Fruit fly (Drosophila melanogaster) whole organism, embryonic: ENCODE results near the gene CG31288.
A peak's percentile ranks its signal among the peaks of the same experiment; 100 is the strongest.

Experiments used
- Atf3 ChIP-seq: fragments of 200-800 bp; sonication (Bioruptor generic); optimal IDR thresholded peaks from 3 replicates; lab custom pipeline; 2016; ENCODE audit warnings: missing biosample characterization, missing genetic modification characterization
- CG10654 ChIP-seq: fragments of 200-800 bp; sonication (Bioruptor generic); optimal IDR thresholded peaks from 2 replicates; lab custom pipeline; 2016; ENCODE audit warnings: missing biosample characterization, missing genetic modification characterization
- CG11093 ChIP-seq: fragments of 200-800 bp; sonication (Bioruptor generic); IDR thresholded peaks from 3 replicates; pipeline ENCODE4 v1.3.6; 2022; ENCODE audit warnings: missing biosample characterization, missing genetic modification characterization
- CG11696 ChIP-seq: fragments of 200-800 bp; sonication (Bioruptor generic); IDR thresholded peaks from 2 replicates; pipeline ENCODE4 v1.3.6; 2022; ENCODE audit warnings: missing biosample characterization, missing genetic modification characterization
- CG12769 ChIP-seq: fragments of 200-800 bp; sonication (Bioruptor generic); optimal IDR thresholded peaks from 2 replicates; lab custom pipeline; 2019; ENCODE audit warnings: missing biosample characterization, mild to moderate bottlenecking, missing genetic modification characterization, moderate library complexity
- CG13894 ChIP-seq: fragments of 200-800 bp; sonication (Bioruptor generic); optimal IDR thresholded peaks from 3 replicates; lab custom pipeline; 2018; ENCODE audit warnings: missing biosample characterization, mild to moderate bottlenecking, missing genetic modification characterization, moderate library complexity
- CG14667 ChIP-seq: fragments of 200-800 bp; sonication (Bioruptor generic); IDR thresholded peaks from 2 replicates; pipeline ENCODE4 v1.3.6; 2022; ENCODE audit warnings: missing biosample characterization, missing genetic modification characterization
- CG15269 ChIP-seq: fragments of 200-800 bp; sonication (Bioruptor generic); optimal IDR thresholded peaks from 2 replicates; lab custom pipeline; 2018; ENCODE audit warnings: missing biosample characterization, mild to moderate bottlenecking, missing genetic modification characterization, moderate library complexity
- CG17359 ChIP-seq: fragments of 200-800 bp; sonication (Bioruptor generic); optimal IDR thresholded peaks from 3 replicates; lab custom pipeline; 2018; ENCODE audit warnings: missing biosample characterization, mild to moderate bottlenecking, missing genetic modification characterization, moderate library complexity
- CG2120 ChIP-seq: fragments of 200-800 bp; sonication (Bioruptor generic); optimal IDR thresholded peaks from 3 replicates; lab custom pipeline; 2016; ENCODE audit warnings: missing biosample characterization, missing genetic modification characterization
- CG2712 ChIP-seq: fragments of 200-800 bp; optimal IDR thresholded peaks from 3 replicates; lab custom pipeline; 2019; ENCODE audit warnings: missing biosample characterization, mild to moderate bottlenecking, missing genetic modification characterization, moderate library complexity
- CG31441 ChIP-seq: fragments of 200-800 bp; sonication (Bioruptor generic); IDR thresholded peaks from 2 replicates; pipeline ENCODE4 v1.3.6; 2022; ENCODE audit warnings: missing biosample characterization, missing genetic modification characterization
- CG3281 ChIP-seq: fragments of 200-800 bp; sonication (Bioruptor generic); optimal IDR thresholded peaks from 3 replicates; lab custom pipeline; 2017; ENCODE audit warnings: missing biosample characterization, mild to moderate bottlenecking, missing genetic modification characterization
- CG3995 ChIP-seq: fragments of 200-800 bp; sonication (Bioruptor generic); optimal IDR thresholded peaks from 3 replicates; lab custom pipeline; 2016; ENCODE audit warnings: missing biosample characterization, missing genetic modification characterization
- CG5953 ChIP-seq: fragments of 200-800 bp; sonication (Bioruptor generic); IDR thresholded peaks from 2 replicates; pipeline ENCODE4 v1.3.6; 2022; ENCODE audit warnings: missing biosample characterization, missing genetic modification characterization
- CG7839 ChIP-seq: fragments of 200-800 bp; sonication (Bioruptor generic); optimal IDR thresholded peaks from 3 replicates; lab custom pipeline; 2018; ENCODE audit warnings: missing biosample characterization, mild to moderate bottlenecking, missing genetic modification characterization, moderate library complexity
- CG8290 ChIP-seq, 3 experiments: fragments of 200-800 bp; sonication (Bioruptor generic); optimal IDR thresholded peaks; 2 replicates each; lab custom pipeline; 2016 to 2019; ENCODE audit warnings: missing biosample characterization in 3 of 3, missing genetic modification characterization in 3 of 3, mild to moderate bottlenecking in 2 of 3, moderate library complexity in 1 of 3
- CG8478 ChIP-seq: fragments of >200 bp; optimal IDR thresholded peaks from 2 replicates; lab custom pipeline; 2018
- Dbx ChIP-seq: fragments of 200-800 bp; sonication (Bioruptor generic); IDR thresholded peaks from 3 replicates; pipeline ENCODE4 v1.3.6; 2022; ENCODE audit warnings: missing biosample characterization, missing genetic modification characterization
- Doc2 ChIP-seq: fragments of 200-800 bp; sonication (Bioruptor generic); IDR thresholded peaks from 2 replicates; pipeline ENCODE4 v1.3.6; 2022; ENCODE audit warnings: missing biosample characterization, missing genetic modification characterization
- Doc3 ChIP-seq: fragments of 200-800 bp; sonication (Bioruptor generic); IDR thresholded peaks from 3 replicates; pipeline ENCODE4 v1.3.6; 2022; ENCODE audit warnings: missing biosample characterization, missing genetic modification characterization; ENCODE audit not compliant: partially characterized antibody
- Ets65A ChIP-seq: fragments of 200-800 bp; sonication (Bioruptor generic); peaks from one replicate; lab custom pipeline; 2016; ENCODE audit warnings: missing biosample characterization, missing genetic modification characterization
- Fer3 ChIP-seq: fragments of 200-800 bp; sonication (Bioruptor generic); optimal IDR thresholded peaks from 2 replicates; lab custom pipeline; 2018; ENCODE audit warnings: missing biosample characterization, mild to moderate bottlenecking, missing genetic modification characterization, moderate library complexity
- Hr78 ChIP-seq, 2 experiments: fragments of 200-800 bp in 1 of 2; fragments of >200 bp in 1 of 2; sonication (Bioruptor generic) in 1 of 2; optimal IDR thresholded peaks; 2 replicates each; lab custom pipeline; 2017 to 2019; ENCODE audit warnings: missing biosample characterization in 2 of 2, missing genetic modification characterization in 2 of 2, mild to moderate bottlenecking in 1 of 2, moderate library complexity in 1 of 2
- Lpt ChIP-seq: fragments of >200 bp; optimal IDR thresholded peaks from 2 replicates; lab custom pipeline; 2018; ENCODE audit warnings: missing biosample characterization, missing genetic modification characterization
- MBD-R2 ChIP-seq: fragments of 200-800 bp; sonication (Bioruptor generic); IDR thresholded peaks from 2 replicates; pipeline ENCODE4 v1.3.6; 2022; ENCODE audit warnings: missing biosample characterization, missing genetic modification characterization
- Neu2 ChIP-seq: fragments of 200-800 bp; sonication (Bioruptor generic); optimal IDR thresholded peaks from 3 replicates; lab custom pipeline; 2016; ENCODE audit warnings: missing biosample characterization, missing genetic modification characterization, borderline replicate concordance
- Oaz ChIP-seq: fragments of 200-800 bp; sonication (Bioruptor generic); IDR thresholded peaks from 2 replicates; pipeline ENCODE4 v1.3.6; 2022; ENCODE audit warnings: missing biosample characterization, missing genetic modification characterization
- Optix ChIP-seq: fragments of 200-800 bp; sonication (Bioruptor generic); IDR thresholded peaks from 3 replicates; pipeline ENCODE4 v1.3.6; 2022; ENCODE audit warnings: missing biosample characterization, missing genetic modification characterization
- Pdp1 ChIP-seq, 2 experiments: fragments of 200-800 bp; sonication (Bioruptor generic); optimal IDR thresholded peaks; 3 replicates each; lab custom pipeline; 2016; ENCODE audit warnings: missing biosample characterization in 2 of 2, missing genetic modification characterization in 2 of 2, mild to moderate bottlenecking in 1 of 2, moderate library complexity in 1 of 2
- Scr ChIP-seq: fragments of 200-800 bp; sonication (Bioruptor generic); IDR thresholded peaks from 2 replicates; pipeline ENCODE4 v1.3.6; 2022; ENCODE audit warnings: missing biosample characterization, missing genetic modification characterization; ENCODE audit not compliant: partially characterized antibody
- Taf1 ChIP-seq: fragments of 200-800 bp; sonication (Bioruptor generic); IDR thresholded peaks from 2 replicates; pipeline ENCODE4 v1.3.6; 2022; ENCODE audit warnings: missing biosample characterization, missing genetic modification characterization
- Trl ChIP-seq, 3 experiments: fragments of >200 bp in 2 of 3; fragments of 200-800 bp in 1 of 3; sonication (Bioruptor generic) in 1 of 3; optimal IDR thresholded peaks; 2 replicates in 1 of 3; 3 replicates in 2 of 3; lab custom pipeline; 2016 to 2017; ENCODE audit warnings: missing biosample characterization in 1 of 3, missing genetic modification characterization in 1 of 3
- amos ChIP-seq: fragments of 200-800 bp; sonication (Bioruptor generic); IDR thresholded peaks from 2 replicates; pipeline ENCODE4 v1.3.6; 2022; ENCODE audit warnings: missing biosample characterization, missing genetic modification characterization; ENCODE audit not compliant: partially characterized antibody
- ap ChIP-seq: fragments of 200-800 bp; sonication (Bioruptor generic); IDR thresholded peaks from 2 replicates; pipeline ENCODE4 v1.3.6; 2022; ENCODE audit warnings: missing biosample characterization, missing genetic modification characterization
- chinmo ChIP-seq: fragments of 200-800 bp; sonication (Bioruptor generic); IDR thresholded peaks from 4 replicates; pipeline ENCODE4 v1.3.6; 2022; ENCODE audit warnings: missing biosample characterization, missing genetic modification characterization; ENCODE audit not compliant: partially characterized antibody
- ewg ChIP-seq: fragments of 200-800 bp; sonication (Bioruptor generic); optimal IDR thresholded peaks from 3 replicates; lab custom pipeline; 2017; ENCODE audit warnings: mild to moderate bottlenecking, missing biosample characterization, missing genetic modification reagents, missing genetic modification characterization
- exex ChIP-seq: fragments of 200-800 bp; sonication (Bioruptor generic); optimal IDR thresholded peaks from 4 replicates; lab custom pipeline; 2018; ENCODE audit warnings: missing biosample characterization, mild to moderate bottlenecking, missing genetic modification characterization, moderate library complexity
- gce ChIP-seq: fragments of 200-800 bp; sonication (Bioruptor generic); IDR thresholded peaks from 3 replicates; pipeline ENCODE4 v1.3.6; 2022; ENCODE audit warnings: missing biosample characterization, missing genetic modification characterization
- ham ChIP-seq: fragments of 200-800 bp; sonication (Bioruptor generic); IDR thresholded peaks from 2 replicates; pipeline ENCODE4 v1.3.6; 2022; ENCODE audit warnings: missing biosample characterization, missing genetic modification characterization
- hkb ChIP-seq, 2 experiments: fragments of 200-800 bp in 1 of 2; fragments of >200 bp in 1 of 2; sonication (Bioruptor generic) in 1 of 2; IDR thresholded peaks in 1 of 2; optimal IDR thresholded peaks in 1 of 2; 2 replicates each; pipeline versions ENCODE4 v1.3.6 to Lab custom; 2017 to 2022; ENCODE audit warnings: missing biosample characterization in 1 of 2, missing genetic modification characterization in 1 of 2
- lbe ChIP-seq: fragments of 200-800 bp; sonication (Bioruptor generic); optimal IDR thresholded peaks from 2 replicates; lab custom pipeline; 2016; ENCODE audit warnings: missing biosample characterization, mild to moderate bottlenecking, missing genetic modification characterization
- row ChIP-seq: fragments of 200-800 bp; sonication (Bioruptor generic); IDR thresholded peaks from 3 replicates; pipeline ENCODE4 v1.3.6; 2022; ENCODE audit warnings: missing biosample characterization, missing genetic modification characterization
- so ChIP-seq: fragments of 200-800 bp; sonication (Bioruptor generic); IDR thresholded peaks from 3 replicates; pipeline ENCODE4 v1.3.6; 2022; ENCODE audit warnings: missing biosample characterization, missing genetic modification characterization
- sr ChIP-seq: fragments of 200-800 bp; sonication (Bioruptor generic); IDR thresholded peaks from 3 replicates; pipeline ENCODE4 v1.3.6; 2022; ENCODE audit warnings: missing biosample characterization, missing genetic modification characterization
- sug ChIP-seq: fragments of 200-800 bp; optimal IDR thresholded peaks from 2 replicates; lab custom pipeline; 2019; ENCODE audit warnings: missing biosample characterization, mild to moderate bottlenecking, missing genetic modification characterization, moderate library complexity
- z ChIP-seq: fragments of 200-800 bp; sonication (Bioruptor generic); IDR thresholded peaks from 3 replicates; pipeline ENCODE4 v1.3.6; 2022; ENCODE audit warnings: missing biosample characterization, missing genetic modification characterization
- zen ChIP-seq: fragments of 200-800 bp; sonication (Bioruptor generic); optimal IDR thresholded peaks from 3 replicates; lab custom pipeline; 2018; ENCODE audit warnings: missing biosample characterization, mild to moderate bottlenecking, missing genetic modification characterization, moderate library complexity

CG31288 gene

DNA sequence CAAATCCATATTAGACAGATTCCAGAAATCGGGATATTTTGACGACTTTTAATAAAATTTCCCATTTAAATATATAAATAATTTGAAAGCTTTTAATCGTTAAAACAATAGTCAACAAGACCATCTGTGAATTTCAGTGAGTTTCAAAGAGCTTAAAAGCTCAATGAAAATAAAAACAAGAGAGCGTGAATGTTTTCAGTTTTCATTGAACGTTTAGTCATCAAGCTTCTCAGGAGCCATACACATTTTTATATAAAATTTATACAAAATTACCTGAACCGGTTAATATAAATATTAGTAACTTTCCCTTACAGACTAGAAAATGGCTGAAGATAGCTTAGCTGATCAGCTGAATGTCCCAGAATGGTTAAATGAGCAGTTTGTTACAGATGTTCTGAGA is 2.9 kb upstream of the CG31288 start, which contains the start of gene CG31370:
Gene CG31370, plus strand, starts transcription at position 226 of the 400 bp plus-strand sequence.
- TF ChIP-seq Optix (GFP tag; lab: Robert Waterston, UW) (no peak), CG17359 (tag; lab: Kevin White, UChicago) (no peak), sug (no peak), CG11696 (GFP tag; lab: Robert Waterston, UW) (no peak), lbe (GFP tag; lab: Kevin White, UChicago) (peak; percentile 30)

DNA sequence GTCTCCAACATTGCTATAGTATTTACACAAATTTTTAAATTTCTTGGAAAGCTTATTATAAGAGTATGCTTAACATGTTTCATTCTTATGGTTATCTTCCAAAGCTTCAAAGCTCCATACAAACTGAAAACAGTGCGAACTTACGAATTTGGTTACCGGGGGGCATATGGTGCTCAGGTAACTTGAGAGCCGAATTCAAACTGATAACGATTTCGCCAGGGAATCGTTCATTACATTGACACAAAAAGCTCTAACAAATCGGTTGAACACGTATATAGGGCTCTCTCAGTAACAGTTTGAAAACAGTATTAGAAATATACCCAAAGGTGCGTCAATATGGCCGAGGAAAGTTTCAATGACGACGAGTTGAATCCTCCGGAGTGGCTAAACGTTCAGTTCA is 1.2 kb upstream of the CG31288 start, which contains the start of gene CG13659:
Gene CG13659, plus strand, starts transcription at position 317 of the 400 bp plus-strand sequence.
- TF ChIP-seq gce (GFP tag; lab: Robert Waterston, UW) (no peak), row (GFP tag; lab: Robert Waterston, UW) (no peak), CG12769 (peak; percentile 61), CG3995 (GFP tag; lab: Kevin White, UChicago) (no peak), CG2120 (GFP tag; lab: Kevin White, UChicago) (no peak), Scr (no peak), CG8290 (GFP tag; optimal IDR thresholded peaks at IDR 0.05; lab: Kevin White, UChicago) (no peak), CG8290 (tag; optimal IDR thresholded peaks at IDR 0.05; lab: Kevin White, UChicago) (peak in 1 of 2 experiments; percentile 4), CG15269 (tag; lab: Kevin White, UChicago) (peak; percentile 41), CG10654 (no peak), CG3281 (GFP tag; lab: Kevin White, UChicago) (no peak), Lpt (no peak), amos (GFP tag; lab: Robert Waterston, UW) (no peak; the same call in 1 of the 2 replicates), sug (peak; percentile 97), Hr78 (GFP tag; optimal IDR thresholded peaks at IDR 0.05; lab: Kevin White, UChicago) (no peak), CG13894 (tag; lab: Kevin White, UChicago) (peak; percentile 30), ewg (GFP tag; lab: Kevin White, UChicago) (no peak), Atf3 (GFP tag; lab: Kevin White, UChicago) (no peak), Fer3 (tag; lab: Kevin White, UChicago) (no peak), ham (GFP tag; lab: Robert Waterston, UW) (no peak), exex (tag; lab: Kevin White, UChicago) (peak; percentile 23), CG2712 (tag; lab: Kevin White, UChicago) (no peak), Pdp1 (GFP tag; optimal IDR thresholded peaks at IDR 0.05; lab: Kevin White, UChicago) (no peak), CG14667 (GFP tag; lab: Robert Waterston, UW) (no peak), Doc2 (GFP tag; lab: Robert Waterston, UW) (no peak), hkb (optimal IDR thresholded peaks at IDR 0.05; lab: Kevin White, UChicago) (no peak), hkb (GFP tag; IDR thresholded peaks at IDR 0.05; lab: Robert Waterston, UW) (peak; percentile 10; the same call in 1 of the 2 replicates), Doc3 (GFP tag; lab: Robert Waterston, UW) (no peak), CG7839 (tag; lab: Kevin White, UChicago) (no peak), Neu2 (GFP tag; lab: Kevin White, UChicago) (no peak), CG5953 (no peak), Oaz (GFP tag; lab: Robert Waterston, UW) (no peak), Taf1 (no peak), z (GFP tag; lab: Robert Waterston, UW) (no peak), MBD-R2 (GFP tag; lab: Robert Waterston, UW) (no peak), chinmo (GFP tag; lab: Robert Waterston, UW) (peak; percentile 57; the same call in 1 of the 4 replicates), Dbx (0 out of 3 replicates have a peak, but pooled peaks have one; percentile 28), Trl (optimal IDR thresholded peaks at IDR 0.05; lab: Kevin White, UChicago) (peak in 1 of 2 experiments; percentile 19), Trl (GFP tag; optimal IDR thresholded peaks at IDR 0.05; lab: Kevin White, UChicago) (no peak), Ets65A (no peak), CG8478 (no peak), zen (no peak), CG11093 (no peak), so (GFP tag; lab: Robert Waterston, UW) (no peak), sr (GFP tag; lab: Robert Waterston, UW) (no peak), CG31441 (no peak), ap (no peak)
